Worm (Caenorhabditis elegans) whole organism, L1 larva: ENCODE measurements around the gene ZK1320.3.
A peak's percentile ranks its signal among the peaks of the same experiment; 100 is the strongest.

Experiments
- C04F5.9 ChIP-seq: sonication (generic microtip); optimal IDR thresholded peaks from 2 replicates; lab custom pipeline; 2016; ENCODE audit warnings: missing genetic modification characterization, missing compliant biosample characterization
- Y116A8C.19 ChIP-seq: sonication (generic microtip); optimal IDR thresholded peaks from 2 replicates; lab custom pipeline; 2016; ENCODE audit warnings: missing compliant biosample characterization, missing genetic modification characterization, borderline replicate concordance
- aly-2 ChIP-seq: fragments of 150-350 bp; optimal IDR thresholded peaks from 2 replicates; lab custom pipeline; 2014; ENCODE audit warnings: missing biosample characterization, missing genetic modification characterization
- blmp-1 ChIP-seq: fragments of 150-350 bp; optimal IDR thresholded peaks from 2 replicates; lab custom pipeline; 2014; ENCODE audit warnings: missing biosample characterization, missing genetic modification characterization
- ceh-63 ChIP-seq: fragments of 200-800 bp; sonication (Bioruptor generic); optimal IDR thresholded peaks from 2 replicates; lab custom pipeline; 2018; ENCODE audit warnings: mild to moderate bottlenecking, missing genetic modification characterization, missing compliant biosample characterization
- ceh-8 ChIP-seq: fragments of 200-800 bp; sonication (Bioruptor generic); optimal IDR thresholded peaks from 2 replicates; lab custom pipeline; 2018; ENCODE audit warnings: mild to moderate bottlenecking, missing genetic modification characterization, moderate library complexity, missing compliant biosample characterization
- ceh-90 ChIP-seq: sonication (generic microtip); optimal IDR thresholded peaks from 2 replicates; lab custom pipeline; 2016; ENCODE audit warnings: missing genetic modification characterization, missing compliant biosample characterization
- ces-1 ChIP-seq: fragments of 150-350 bp; optimal IDR thresholded peaks from 2 replicates; lab custom pipeline; 2014; ENCODE audit warnings: missing biosample characterization, missing genetic modification reagents, missing genetic modification characterization
- efl-1 ChIP-seq, 4 experiments: fragments of 150-350 bp; optimal IDR thresholded peaks in 3 of 4; peaks in 1 of 4; 1 replicate in 1 of 4; 2 replicates in 3 of 4; lab custom pipeline; 2014; ENCODE audit warnings: missing biosample characterization in 2 of 4, missing genetic modification characterization in 2 of 4, missing genetic modification reagents in 2 of 4
- efl-3 ChIP-seq: fragments of 200-800 bp; sonication (Bioruptor generic); optimal IDR thresholded peaks from 2 replicates; lab custom pipeline; 2018; ENCODE audit warnings: mild to moderate bottlenecking, missing genetic modification characterization, missing compliant biosample characterization
- egl-13 ChIP-seq: sonication (generic microtip); optimal IDR thresholded peaks from 2 replicates; lab custom pipeline; 2016; ENCODE audit warnings: missing genotype, missing genetic modification reagents, missing genetic modification characterization, missing compliant biosample characterization
- egl-27 ChIP-seq, 2 experiments: fragments of 150-350 bp in 1 of 2; sonication (generic microtip); optimal IDR thresholded peaks; 3 replicates each; lab custom pipeline; 2017 to 2018; ENCODE audit warnings: missing biosample characterization in 2 of 2, missing genetic modification characterization in 2 of 2, missing genetic modification reagents in 2 of 2
- elt-2 ChIP-seq: sonication (generic microtip); optimal IDR thresholded peaks from 2 replicates; lab custom pipeline; 2016; ENCODE audit warnings: missing genetic modification characterization, mild to moderate bottlenecking, inconsistent platforms, missing compliant biosample characterization, missing genetic modification reagents
- grh-1 ChIP-seq: fragments of 200-800 bp; sonication (Bioruptor generic); IDR thresholded peaks from 2 replicates; pipeline ENCODE4 v1.3.6; 2022; ENCODE audit warnings: missing genetic modification reagents, missing genetic modification characterization, missing compliant biosample characterization
- hlh-4 ChIP-seq: sonication (generic microtip); optimal IDR thresholded peaks from 2 replicates; lab custom pipeline; 2016; ENCODE audit warnings: mild to moderate bottlenecking, missing genetic modification characterization, missing compliant biosample characterization
- jun-1 ChIP-seq: fragments of 150-350 bp; optimal IDR thresholded peaks from 2 replicates; lab custom pipeline; 2014; ENCODE audit warnings: missing biosample characterization, missing genetic modification reagents, missing genetic modification characterization
- lin-14 ChIP-seq: fragments of 200-800 bp; sonication (Bioruptor generic); optimal IDR thresholded peaks from 2 replicates; lab custom pipeline; 2018; ENCODE audit warnings: mild to moderate bottlenecking, missing genetic modification characterization, moderate library complexity, missing compliant biosample characterization
- lin-15B ChIP-seq: fragments of 150-350 bp; sonication (generic microtip); optimal IDR thresholded peaks from 3 replicates; lab custom pipeline; 2014; ENCODE audit warnings: missing biosample characterization, missing genetic modification characterization
- lsy-2 ChIP-seq, 2 experiments: fragments of 150-350 bp; optimal IDR thresholded peaks; 2 replicates each; lab custom pipeline; 2014; ENCODE audit warnings: missing biosample characterization in 2 of 2, missing genetic modification characterization in 2 of 2
- mdl-1 ChIP-seq, 2 experiments: fragments of 150-350 bp; optimal IDR thresholded peaks; 2 replicates each; lab custom pipeline; 2014 to 2017; ENCODE audit warnings: missing biosample characterization in 2 of 2, missing genetic modification characterization in 2 of 2, inconsistent platforms in 1 of 2
- mep-1 ChIP-seq: fragments of 150-350 bp; optimal IDR thresholded peaks from 2 replicates; lab custom pipeline; 2014; ENCODE audit warnings: missing biosample characterization, missing genetic modification characterization
- nhr-11 ChIP-seq: fragments of 150-350 bp; optimal IDR thresholded peaks from 2 replicates; lab custom pipeline; 2014; ENCODE audit warnings: missing biosample characterization, missing genetic modification characterization
- nhr-12 ChIP-seq: sonication (generic microtip); optimal IDR thresholded peaks from 2 replicates; lab custom pipeline; 2017; ENCODE audit warnings: missing biosample characterization, missing genetic modification characterization
- nhr-19 ChIP-seq: fragments of 200-800 bp; sonication (Bioruptor generic); conservative IDR thresholded peaks from 2 replicates; pipeline ENCODE4 v1.3.6; 2022; ENCODE audit warnings: missing genetic modification characterization, missing compliant biosample characterization
- nhr-20 ChIP-seq: sonication (generic microtip); optimal IDR thresholded peaks from 2 replicates; lab custom pipeline; 2016; ENCODE audit warnings: mild to moderate bottlenecking, missing genetic modification characterization, missing compliant biosample characterization
- nhr-237 ChIP-seq: fragments of 150-350 bp; optimal IDR thresholded peaks from 2 replicates; lab custom pipeline; 2014; ENCODE audit warnings: missing biosample characterization, missing genetic modification characterization
- nhr-28 ChIP-seq: fragments of 150-350 bp; optimal IDR thresholded peaks from 2 replicates; lab custom pipeline; 2014; ENCODE audit warnings: missing biosample characterization, missing genetic modification characterization
- nhr-76 ChIP-seq: sonication (generic microtip); optimal IDR thresholded peaks from 2 replicates; lab custom pipeline; 2017; ENCODE audit warnings: missing biosample characterization, missing genetic modification characterization
- nhr-77 ChIP-seq: fragments of 150-350 bp; optimal IDR thresholded peaks from 2 replicates; lab custom pipeline; 2014; ENCODE audit warnings: missing biosample characterization, missing genetic modification characterization
- nhr-85 ChIP-seq: sonication (generic microtip); peaks from one replicate; lab custom pipeline; 2016; ENCODE audit warnings: missing genetic modification characterization, inconsistent platforms, missing compliant biosample characterization
- nhr-90 ChIP-seq: sonication (generic microtip); optimal IDR thresholded peaks from 2 replicates; lab custom pipeline; 2016; ENCODE audit warnings: mild to moderate bottlenecking, missing genetic modification characterization, missing compliant biosample characterization; ENCODE audit not compliant: poor library complexity
- pqm-1 ChIP-seq: sonication (generic microtip); optimal IDR thresholded peaks from 3 replicates; lab custom pipeline; 2017; ENCODE audit warnings: missing biosample characterization, missing genetic modification characterization
- rnt-1 ChIP-seq: sonication (generic microtip); optimal IDR thresholded peaks from 2 replicates; lab custom pipeline; 2016; ENCODE audit warnings: mild to moderate bottlenecking, missing genetic modification characterization, moderate library complexity, missing compliant biosample characterization
- snu-23 ChIP-seq: sonication (generic microtip); optimal IDR thresholded peaks from 2 replicates; lab custom pipeline; 2016; ENCODE audit warnings: missing genetic modification characterization, missing compliant biosample characterization
- sox-4 ChIP-seq: sonication (generic microtip); optimal IDR thresholded peaks from 2 replicates; lab custom pipeline; 2016; ENCODE audit warnings: missing genetic modification characterization, missing compliant biosample characterization
- sptf-1 ChIP-seq: fragments of 150-350 bp; optimal IDR thresholded peaks from 2 replicates; lab custom pipeline; 2014; ENCODE audit warnings: missing biosample characterization, missing genetic modification characterization
- sup-37 ChIP-seq: fragments of 200-800 bp; sonication (Bioruptor generic); optimal IDR thresholded peaks from 2 replicates; lab custom pipeline; 2018; ENCODE audit warnings: mild to moderate bottlenecking, missing genetic modification characterization, missing compliant biosample characterization
- swsn-7 ChIP-seq: sonication (generic microtip); optimal IDR thresholded peaks from 2 replicates; lab custom pipeline; 2016; ENCODE audit warnings: missing genetic modification characterization, missing compliant biosample characterization
- tlp-1 ChIP-seq: fragments of 150-350 bp; optimal IDR thresholded peaks from 2 replicates; lab custom pipeline; 2014; ENCODE audit warnings: missing biosample characterization, missing genetic modification characterization
- unc-130 ChIP-seq: fragments of 150-350 bp; optimal IDR thresholded peaks from 2 replicates; lab custom pipeline; 2017; ENCODE audit warnings: missing biosample characterization, missing genetic modification characterization, inconsistent platforms
- unc-30 ChIP-seq: sonication (generic microtip); optimal IDR thresholded peaks from 2 replicates; lab custom pipeline; 2017; ENCODE audit warnings: missing biosample characterization, missing genetic modification characterization
- unc-86 ChIP-seq: sonication (generic microtip); optimal IDR thresholded peaks from 2 replicates; lab custom pipeline; 2016; ENCODE audit warnings: missing genetic modification characterization, missing compliant biosample characterization
- vab-15 ChIP-seq: sonication (generic microtip); optimal IDR thresholded peaks from 2 replicates; lab custom pipeline; 2017; ENCODE audit warnings: missing genotype, mild to moderate bottlenecking, missing genetic modification characterization, missing compliant biosample characterization
- zag-1 ChIP-seq: fragments of 150-350 bp; optimal IDR thresholded peaks from 2 replicates; lab custom pipeline; 2014; ENCODE audit warnings: missing biosample characterization, missing genetic modification characterization
- zip-4 ChIP-seq: fragments of 200-800 bp; sonication (Bioruptor generic); optimal IDR thresholded peaks from 2 replicates; lab custom pipeline; 2018; ENCODE audit warnings: mild to moderate bottlenecking, missing genetic modification characterization, moderate library complexity, missing compliant biosample characterization
- ztf-11 ChIP-seq, 2 experiments: sonication (generic microtip); optimal IDR thresholded peaks; 2 replicates each; lab custom pipeline; 2016 to 2017; ENCODE audit warnings: missing genetic modification characterization in 2 of 2, missing biosample characterization in 1 of 2, missing compliant biosample characterization in 1 of 2
- ztf-4 ChIP-seq: fragments of 150-350 bp; optimal IDR thresholded peaks from 2 replicates; lab custom pipeline; 2014; ENCODE audit warnings: missing biosample characterization, missing genetic modification characterization

ZK1320.3 gene

ce11 chrII:9619402-9619862 is 40.8 kb downstream of the ZK1320.3 start (continued):
- no peak for TF ChIP-seq nhr-11 (tag; lab: Kevin White, UChicago)
- TF ChIP-seq tlp-1 (tag; lab: Kevin White, UChicago): no peak
- TF ChIP-seq snu-23 (GFP tag; lab: Kevin White, UChicago): peak; percentile 79
- TF ChIP-seq nhr-77 (tag; lab: Kevin White, UChicago): no peak
- no peak for TF ChIP-seq pqm-1 (tag; lab: Kevin White, UChicago)
- TF ChIP-seq nhr-19: peak; percentile 61
- no peak for TF ChIP-seq efl-3
- no peak for TF ChIP-seq Y116A8C.19 (tag; lab: Kevin White, UChicago)
- peak; percentile 72 for TF ChIP-seq nhr-90 (tag; lab: Kevin White, UChicago)
- TF ChIP-seq egl-13 (tag; lab: Kevin White, UChicago): no peak
- TF ChIP-seq lin-14 (GFP tag; lab: Kevin White, UChicago): peak; percentile 87
- TF ChIP-seq sptf-1 (tag; lab: Kevin White, UChicago): no peak
- TF ChIP-seq unc-86 (tag; lab: Kevin White, UChicago): no peak
- TF ChIP-seq nhr-85 (tag; lab: Kevin White, UChicago): peak; percentile 87
- no peak for TF ChIP-seq nhr-76
- no peak for TF ChIP-seq ztf-4 (tag; lab: Kevin White, UChicago)
- TF ChIP-seq ztf-11 (tag; optimal IDR thresholded peaks at IDR 0.05; lab: Kevin White, UChicago): no peak
- no peak for TF ChIP-seq hlh-4 (tag; lab: Kevin White, UChicago)
- peak; percentile 62 for TF ChIP-seq elt-2 (tag; lab: Kevin White, UChicago)
- TF ChIP-seq mdl-1 (tag; optimal IDR thresholded peaks at IDR 0.05; lab: Kevin White, UChicago): peak in 1 of 2 experiments; percentile 70
- peak; percentile 72 for TF ChIP-seq nhr-20 (tag; lab: Kevin White, UChicago)
- TF ChIP-seq zag-1 (tag; lab: Kevin White, UChicago): no peak
- TF ChIP-seq C04F5.9 (tag; lab: Kevin White, UChicago): no peak
- TF ChIP-seq swsn-7 (tag; lab: Kevin White, UChicago): peak; percentile 36

- TF ChIP-seq lsy-2 (tag; optimal IDR thresholded peaks at IDR 0.05; lab: Kevin White, UChicago) (no peak), C04F5.9 (tag; lab: Kevin White, UChicago) (no peak), efl-1 (optimal IDR thresholded peaks at IDR 0.05; lab: Kevin White, UChicago) (no peak), efl-1 (GFP tag; optimal IDR thresholded peaks at IDR 0.05 in 1 of 2; lab: Kevin White, UChicago) (peak in 1 of 2 experiments; percentile 39), mep-1 (no peak), ztf-4 (tag; lab: Kevin White, UChicago) (no peak), snu-23 (GFP tag; lab: Kevin White, UChicago) (no peak), nhr-20 (tag; lab: Kevin White, UChicago) (no peak), nhr-237 (no peak), lin-15B (tag; lab: Kevin White, UChicago) (no peak), nhr-85 (tag; lab: Kevin White, UChicago) (peak; percentile 26), nhr-28 (tag; lab: Kevin White, UChicago) (no peak), unc-30 (tag; lab: Kevin White, UChicago) (no peak), aly-2 (no peak), ceh-90 (tag; lab: Kevin White, UChicago) (no peak), unc-130 (tag; lab: Kevin White, UChicago) (no peak), nhr-76 (no peak)
Observed at ce11 chrII:9618759-9619158, 41.5 kb downstream of the ZK1320.3 start.

- TF ChIP-seq sptf-1 (tag; lab: Kevin White, UChicago): no peak
- no peak for TF ChIP-seq egl-13 (tag; lab: Kevin White, UChicago)
- no peak for TF ChIP-seq ceh-8
- no peak for TF ChIP-seq lsy-2 (tag; optimal IDR thresholded peaks at IDR 0.05; lab: Kevin White, UChicago)
- no peak for TF ChIP-seq ces-1 (GFP tag; lab: Kevin White, UChicago)
- peak; percentile 21 for TF ChIP-seq lin-14 (GFP tag; lab: Kevin White, UChicago)
- peak; percentile 16 for TF ChIP-seq zip-4 (GFP tag; lab: Kevin White, UChicago)
- no peak for TF ChIP-seq vab-15 (tag; lab: Kevin White, UChicago)
- no peak for TF ChIP-seq nhr-19
- peak; percentile 2 for TF ChIP-seq jun-1 (tag; lab: Kevin White, UChicago)
- TF ChIP-seq aly-2: no peak
- TF ChIP-seq C04F5.9 (tag; lab: Kevin White, UChicago): no peak
- TF ChIP-seq efl-1 (optimal IDR thresholded peaks at IDR 0.05; lab: Kevin White, UChicago): no peak
- no peak for TF ChIP-seq efl-1 (GFP tag; optimal IDR thresholded peaks at IDR 0.05 in 1 of 2; lab: Kevin White, UChicago)
- no peak for TF ChIP-seq sup-37 (GFP tag; lab: Kevin White, UChicago)
- no peak for TF ChIP-seq blmp-1
- TF ChIP-seq ceh-63 (GFP tag; lab: Kevin White, UChicago): no peak
- no peak for TF ChIP-seq egl-27 (tag; optimal IDR thresholded peaks at IDR 0.05; lab: Kevin White, UChicago)
- TF ChIP-seq nhr-28 (tag; lab: Kevin White, UChicago): no peak
- TF ChIP-seq rnt-1 (tag; lab: Kevin White, UChicago): no peak
- TF ChIP-seq unc-130 (tag; lab: Kevin White, UChicago): no peak
- no peak for TF ChIP-seq grh-1 (GFP tag; lab: Robert Waterston, UW)
- no peak for TF ChIP-seq sox-4 (tag; lab: Kevin White, UChicago)
- TF ChIP-seq nhr-12 (tag; lab: Kevin White, UChicago): no peak
- peak; percentile 19 for TF ChIP-seq snu-23 (GFP tag; lab: Kevin White, UChicago)
- TF ChIP-seq nhr-76: no peak
- no peak for TF ChIP-seq ceh-90 (tag; lab: Kevin White, UChicago)
Observed at ce11 chrII:9617902-9618245, 42.3 kb downstream of the ZK1320.3 start.
